Fruit fly (Drosophila melanogaster): ENCODE measurements around the gene nAChRalpha7.

The nAChRalpha7 gene

DNA sequence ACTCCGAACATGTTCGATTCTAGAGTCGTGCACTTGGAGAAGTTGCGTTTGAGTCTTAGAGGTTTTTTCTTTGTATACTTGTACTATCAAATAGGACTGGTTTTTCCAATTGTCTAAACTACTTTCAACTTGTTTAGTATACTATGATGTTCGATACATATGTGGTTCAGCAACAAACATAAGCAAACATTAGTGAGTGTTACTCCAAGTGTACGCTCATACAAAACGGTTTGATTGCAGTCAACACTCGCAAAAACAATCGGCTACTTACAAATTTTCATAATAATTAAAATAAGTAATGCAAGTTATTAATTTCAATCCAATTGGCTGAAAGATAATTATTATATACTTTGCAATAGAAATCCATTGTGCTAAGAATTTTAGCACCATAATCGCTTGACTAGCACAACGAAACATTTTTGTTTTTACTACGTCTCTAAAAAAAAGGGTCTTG lies 13.2 kb upstream of the nAChRalpha7 start (continued):
- TF ChIP-seq CG6163 (GFP tag; IDR thresholded peaks at IDR 0.05) (peak; percentile 91), CG6854 (GFP tag; optimal IDR thresholded peaks at IDR 0.05) (peak; percentile 58), fkh (GFP tag; optimal IDR thresholded peaks at IDR 0.05) (no peak), Smox (GFP tag; optimal IDR thresholded peaks at IDR 0.05) (peak; percentile 88), Hr39 (GFP tag; optimal IDR thresholded peaks at IDR 0.05) (peak; percentile 87), Eip93F (GFP tag; optimal IDR thresholded peaks at IDR 0.05) (no peak), Sox15 (GFP tag; optimal IDR thresholded peaks at IDR 0.05) (peak; percentile 71), pdm3 (GFP tag; optimal IDR thresholded peaks at IDR 0.05) (peak; percentile 90), CG10669 (GFP tag; optimal IDR thresholded peaks at IDR 0.05) (peak; percentile 85), acj6 (GFP tag; optimal IDR thresholded peaks at IDR 0.05) (peak; percentile 33), Sox14 (GFP tag; optimal IDR thresholded peaks at IDR 0.05) (peak; percentile 87)

dm6 chrX:19360735-19361405 lies 12.6 kb upstream of the nAChRalpha7 start:
- TF ChIP-seq topi (GFP tag; optimal IDR thresholded peaks at IDR 0.05) (no peak), fkh (GFP tag; optimal IDR thresholded peaks at IDR 0.05) (peak; percentile 68), CG32006 (GFP tag; optimal IDR thresholded peaks at IDR 0.05) (no peak), svp (GFP tag) (peak; percentile 29)

DNA sequence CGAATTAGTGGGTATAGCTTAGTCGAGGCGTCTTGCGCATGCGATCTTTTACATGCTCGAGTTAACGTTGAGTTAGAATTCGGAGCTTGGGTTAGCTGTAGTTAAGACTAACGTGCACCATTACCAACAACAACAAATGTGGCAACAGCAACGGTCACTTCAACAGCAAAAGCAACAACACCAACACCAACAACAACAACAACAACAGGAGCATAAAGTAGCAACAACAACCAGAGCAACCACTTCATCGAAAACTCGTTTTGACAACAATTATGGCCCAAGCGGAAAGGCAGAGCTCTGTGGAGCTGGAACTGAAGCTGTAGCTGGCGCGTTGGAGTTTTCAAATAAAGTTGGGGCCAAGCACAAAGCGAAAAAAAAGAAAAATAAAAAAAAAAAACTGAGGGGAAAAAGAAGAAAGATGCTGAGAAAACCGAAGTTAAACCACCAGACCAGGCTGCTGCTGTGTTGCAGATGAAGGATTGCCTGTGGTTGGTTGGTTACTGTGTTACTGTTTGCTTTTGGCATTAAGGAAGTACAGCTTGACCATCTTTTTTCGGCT lies 10.8 kb upstream of the nAChRalpha7 start:
- TF ChIP-seq CG6792 (GFP tag; optimal IDR thresholded peaks at IDR 0.05) (no peak), topi (GFP tag; optimal IDR thresholded peaks at IDR 0.05) (no peak), lz (GFP tag; optimal IDR thresholded peaks at IDR 0.05) (no peak), CG8119 (GFP tag; IDR thresholded peaks at IDR 0.05) (peak; percentile 59; the same call in 1 of the 3 replicates), CG6276 (GFP tag; optimal IDR thresholded peaks at IDR 0.05) (peak; percentile 49), Hr4 (GFP tag; optimal IDR thresholded peaks at IDR 0.05) (no peak), CG34406 (GFP tag; optimal IDR thresholded peaks at IDR 0.05) (no peak), svp (GFP tag) (no peak), fkh (GFP tag; optimal IDR thresholded peaks at IDR 0.05) (no peak), CG11902 (GFP tag; optimal IDR thresholded peaks at IDR 0.05) (no peak), CG6808 (GFP tag; optimal IDR thresholded peaks at IDR 0.05) (peak; percentile 69), Ets21C (GFP tag; optimal IDR thresholded peaks at IDR 0.05) (no peak), Ets96B (tag; optimal IDR thresholded peaks at IDR 0.05) (peak; percentile 18), Gug (GFP tag; IDR thresholded peaks at IDR 0.05) (no peak), dac (GFP tag; optimal IDR thresholded peaks at IDR 0.05) (no peak), eg (GFP tag; IDR thresholded peaks at IDR 0.05) (no peak), CG8319 (GFP tag; optimal IDR thresholded peaks at IDR 0.05) (no peak), CG7368 (GFP tag; optimal IDR thresholded peaks at IDR 0.05) (no peak), Eip78C (GFP tag) (peak; percentile 40), Hr39 (GFP tag; optimal IDR thresholded peaks at IDR 0.05) (no peak), CG10631 (GFP tag; optimal IDR thresholded peaks at IDR 0.05) (no peak), CG8632 (GFP tag; optimal IDR thresholded peaks at IDR 0.05) (no peak), net (GFP tag; optimal IDR thresholded peaks at IDR 0.05) (peak; percentile 19), cyc (GFP tag; optimal IDR thresholded peaks at IDR 0.05) (no peak), Sox15 (GFP tag; optimal IDR thresholded peaks at IDR 0.05) (no peak), Blimp-1 (GFP tag; optimal IDR thresholded peaks at IDR 0.05) (no peak), esn (GFP tag; optimal IDR thresholded peaks at IDR 0.05) (no peak), Sox14 (GFP tag; optimal IDR thresholded peaks at IDR 0.05) (no peak), fd59A (GFP tag; optimal IDR thresholded peaks at IDR 0.05) (no peak), Sox102F (GFP tag; optimal IDR thresholded peaks at IDR 0.05) (no peak), CG32006 (GFP tag; optimal IDR thresholded peaks at IDR 0.05) (no peak), CG6163 (GFP tag; IDR thresholded peaks at IDR 0.05) (peak; percentile 62; the same call in 2 of the 3 replicates), spab (GFP tag; optimal IDR thresholded peaks at IDR 0.05) (peak; percentile 38), ss (GFP tag; optimal IDR thresholded peaks at IDR 0.05) (peak; percentile 78 to 82), CG11762 (GFP tag; optimal IDR thresholded peaks at IDR 0.05; ENCODE audit: insufficient read depth) (no peak), Hr38 (GFP tag; optimal IDR thresholded peaks at IDR 0.05) (no peak), Smox (GFP tag; optimal IDR thresholded peaks at IDR 0.05) (no peak), CG3032 (tag; optimal IDR thresholded peaks at IDR 0.05) (no peak), pdm3 (GFP tag; optimal IDR thresholded peaks at IDR 0.05) (no peak), Eip93F (GFP tag; optimal IDR thresholded peaks at IDR 0.05) (no peak), CG6854 (GFP tag; optimal IDR thresholded peaks at IDR 0.05) (peak; percentile 1), salr (GFP tag; optimal IDR thresholded peaks at IDR 0.05) (peak in 1 of 2 experiments; percentile 21)
